Worm (Caenorhabditis elegans) whole organism, mixed stage, embryonic: Measurements from ENCODE around the gene Y71H2AM.11.

Experiments
- elt-3 ChIP-seq: fragments of 150-350 bp; optimal IDR thresholded peaks from 2 replicates; lab custom pipeline; 2014; ENCODE audit warnings: missing biosample characterization, missing genetic modification characterization
- unc-120 ChIP-seq: sonication (generic microtip); optimal IDR thresholded peaks from 2 replicates; lab custom pipeline; 2017; ENCODE audit warnings: missing genetic modification characterization, missing compliant biosample characterization; ENCODE audit not compliant: poor library complexity, severe bottlenecking
- unc-62 ChIP-seq: fragments of 150-350 bp; optimal IDR thresholded peaks from 2 replicates; lab custom pipeline; 2014; ENCODE audit warnings: missing biosample characterization, missing genetic modification reagents, missing genetic modification characterization

DNA sequence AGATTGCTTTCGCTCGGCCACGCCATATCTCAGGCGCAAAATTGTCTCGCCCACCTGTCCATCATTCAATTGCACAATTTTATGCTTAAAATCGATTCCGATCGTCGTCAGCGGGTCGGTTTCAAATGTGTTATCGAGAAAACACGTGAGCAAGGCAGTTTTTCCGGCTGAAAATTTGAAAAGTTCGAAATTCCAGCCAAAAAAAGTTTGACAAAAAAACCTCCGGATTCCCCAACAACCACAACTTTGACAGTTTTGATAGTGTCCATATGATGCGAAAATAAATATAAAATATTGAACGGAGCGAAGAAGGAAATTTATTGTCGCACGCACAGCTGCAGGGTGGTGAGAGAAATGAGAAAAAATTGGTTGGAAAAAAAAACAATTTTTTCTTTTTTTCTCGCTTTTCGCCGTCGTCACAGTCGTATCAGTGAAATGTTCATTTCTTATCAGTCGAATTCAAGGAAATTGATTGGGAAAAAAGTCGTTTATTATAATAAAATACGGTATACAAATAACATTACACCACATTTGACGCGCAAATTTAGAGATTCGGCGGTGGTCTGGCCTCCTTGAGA, 8.8 kb upstream of the Y71H2AM.11 start, which contains the start of gene Y71H2AM.12:
- no peak for TF ChIP-seq unc-62 (GFP tag; lab: Kevin White, UChicago)
- no peak for TF ChIP-seq unc-120 (tag; lab: Kevin White, UChicago)
- no peak for TF ChIP-seq elt-3 (tag; lab: Kevin White, UChicago)
